Worm (Caenorhabditis elegans): ENCODE results near the gene R02F11.3.

R02F11.3 gene

ce11 chrV:4823683-4824391 lies 18.1 kb upstream of the R02F11.3 start (continued):
- TF ChIP-seq nhr-102 (tag; optimal IDR thresholded peaks at IDR 0.05) (peak; percentile 69), nhr-237 (tag; optimal IDR thresholded peaks at IDR 0.05) (no peak), hif-1 (tag; optimal IDR thresholded peaks at IDR 0.05) (peak in 1 of 2 experiments; percentile 67), ctbp-1 (GFP tag; IDR thresholded peaks at IDR 0.05) (peak; percentile 47), dve-1 (tag; optimal IDR thresholded peaks at IDR 0.05; ENCODE audit: insufficient read depth) (peak; percentile 60), egl-27 (tag; optimal IDR thresholded peaks at IDR 0.05) (no peak), unc-39 (tag; optimal IDR thresholded peaks at IDR 0.05) (no peak), php-3 (GFP tag; IDR thresholded peaks at IDR 0.05) (no peak), mdt-29 (GFP tag; IDR thresholded peaks at IDR 0.05) (peak; percentile 67; the same call in 1 of the 2 replicates), zfp-2 (tag; optimal IDR thresholded peaks at IDR 0.05) (no peak), lin-29 (GFP tag; IDR thresholded peaks at IDR 0.05) (no peak), nhr-6 (tag; optimal IDR thresholded peaks at IDR 0.05) (no peak), rbr-2 (tag; optimal IDR thresholded peaks at IDR 0.05) (no peak)

ce11 chrV:4823323-4823682 lies 17.6 kb upstream of the R02F11.3 start, which contains the start of gene adss-1:
Gene adss-1, minus strand, starts transcription at chrV:4823423.
- no peak for TF ChIP-seq ceh-20 (GFP tag; IDR thresholded peaks at IDR 0.05)
- no peak for TF ChIP-seq dmd-8 (GFP tag; IDR thresholded peaks at IDR 0.05)
- TF ChIP-seq nhr-102 (tag; optimal IDR thresholded peaks at IDR 0.05), result no peak
- no peak for TF ChIP-seq jun-1 (tag; optimal IDR thresholded peaks at IDR 0.05)
- no peak for TF ChIP-seq ZK546.5 (tag; optimal IDR thresholded peaks at IDR 0.05)
- TF ChIP-seq hif-1 (tag; optimal IDR thresholded peaks at IDR 0.05), result no peak
- no peak for TF ChIP-seq D1046.2 (GFP tag; IDR thresholded peaks at IDR 0.05)
- TF ChIP-seq Y5F2A.4 (GFP tag; optimal IDR thresholded peaks at IDR 0.05), result no peak
- TF ChIP-seq fkh-10 (GFP tag; optimal IDR thresholded peaks at IDR 0.05), result no peak
- TF ChIP-seq unc-130 (GFP tag; optimal IDR thresholded peaks at IDR 0.05), result no peak
- no peak for TF ChIP-seq R02D3.7 (tag; optimal IDR thresholded peaks at IDR 0.05)
- no peak for TF ChIP-seq ztf-11 (tag; optimal IDR thresholded peaks at IDR 0.05)
- no peak for TF ChIP-seq zip-2 (tag; optimal IDR thresholded peaks at IDR 0.05)

- TF ChIP-seq spr-3 (GFP tag; optimal IDR thresholded peaks at IDR 0.05) (no peak), tag-97 (GFP tag; IDR thresholded peaks at IDR 0.05) (no peak), lin-13 (GFP tag; optimal IDR thresholded peaks at IDR 0.05) (peak; percentile 18), snpc-1.2 (GFP tag; IDR thresholded peaks at IDR 0.05) (no peak), nhr-28 (tag; optimal IDR thresholded peaks at IDR 0.05) (peak; percentile 25), dve-1 (tag; optimal IDR thresholded peaks at IDR 0.05; ENCODE audit: insufficient read depth) (peak; percentile 51), mxl-3 (GFP tag; optimal IDR thresholded peaks at IDR 0.05) (peak; percentile 80), mdl-1 (tag; optimal IDR thresholded peaks at IDR 0.05) (peak in 1 of 2 experiments; percentile 70), mes-2 (tag; optimal IDR thresholded peaks at IDR 0.05; ENCODE audit: poor library complexity, severe bottlenecking) (peak; percentile 43), aha-1 (tag) (peak; percentile 57), hlh-11 (tag; optimal IDR thresholded peaks at IDR 0.05) (peak; percentile 58), mep-1 (tag; optimal IDR thresholded peaks at IDR 0.05) (peak; percentile 18), nhr-77 (tag; optimal IDR thresholded peaks at IDR 0.05) (peak; percentile 30), lsy-2 (tag; optimal IDR thresholded peaks at IDR 0.05) (peak in 1 of 2 experiments; percentile 14), hlh-30 (tag; optimal IDR thresholded peaks at IDR 0.05; ENCODE audit: insufficient read depth) (peak; percentile 75)
Measured at ce11 chrV:4820601-4821000, 14.9 kb upstream of the R02F11.3 start.
